Fruit fly (Drosophila melanogaster): Measurements from ENCODE around the gene trh.
A peak's percentile ranks its signal among the peaks of the same experiment; 100 is the strongest.

Gene trh

DNA sequence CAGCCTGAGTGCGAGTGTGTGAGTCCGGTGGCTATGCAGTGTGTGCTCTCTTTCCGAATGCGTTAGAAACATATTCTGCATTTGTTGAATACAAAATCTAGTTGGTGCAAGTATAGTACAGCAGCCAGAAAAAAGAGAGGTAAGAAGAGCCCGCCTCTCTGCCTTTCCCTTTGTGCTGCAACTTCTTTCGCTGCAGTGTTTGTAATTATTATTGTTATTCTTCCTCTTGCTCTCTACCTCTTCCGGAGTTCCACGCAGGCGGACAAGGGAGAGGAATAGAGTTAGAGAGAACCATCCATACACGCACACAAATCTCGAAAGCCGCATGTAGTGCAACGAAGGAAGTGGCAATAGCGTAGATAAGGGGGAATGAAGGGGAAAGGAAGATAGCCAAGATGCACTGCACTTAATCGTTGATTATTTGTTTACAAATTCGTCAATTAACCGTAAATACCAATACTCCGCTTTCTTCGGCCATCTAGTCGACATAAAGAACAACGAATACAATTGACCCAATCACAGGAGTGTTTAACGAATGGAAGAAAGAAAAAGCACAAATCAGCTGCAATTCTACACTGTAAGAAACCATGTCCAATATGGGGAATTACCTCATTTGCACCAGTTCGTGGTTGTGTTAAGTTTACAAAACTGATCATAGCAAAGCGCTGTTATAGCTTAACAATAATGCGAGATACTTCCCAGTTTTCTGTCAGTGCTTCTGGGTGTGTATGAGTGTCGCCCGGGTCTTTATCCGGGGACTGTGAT lies 44.6 kb downstream of the trh start (continued):
- peak; percentile 95 for TF ChIP-seq Hr4 (GFP tag; optimal IDR thresholded peaks at IDR 0.05)
- peak; percentile 85 for TF ChIP-seq esn (GFP tag; optimal IDR thresholded peaks at IDR 0.05)
- peak; percentile 90 for TF ChIP-seq CG8119 (GFP tag; IDR thresholded peaks at IDR 0.05)
- peak; percentile 89 for TF ChIP-seq CG6276 (GFP tag; optimal IDR thresholded peaks at IDR 0.05)
- TF ChIP-seq topi (GFP tag; optimal IDR thresholded peaks at IDR 0.05), result peak; percentile 81
- peak; percentile 84 for TF ChIP-seq Hr39 (GFP tag; optimal IDR thresholded peaks at IDR 0.05)
- TF ChIP-seq CG11762 (GFP tag; optimal IDR thresholded peaks at IDR 0.05; ENCODE audit: insufficient read depth), result peak; percentile 84
- peak; percentile 75 for TF ChIP-seq spab (GFP tag; optimal IDR thresholded peaks at IDR 0.05)
- TF ChIP-seq CG16779 (tag; optimal IDR thresholded peaks at IDR 0.05), result peak; percentile 81
- peak; percentile 83 for TF ChIP-seq Met (GFP tag; optimal IDR thresholded peaks at IDR 0.05)
- TF ChIP-seq CG6808 (GFP tag; optimal IDR thresholded peaks at IDR 0.05), result peak; percentile 79
- no peak for TF ChIP-seq CG6854 (GFP tag; optimal IDR thresholded peaks at IDR 0.05)
- TF ChIP-seq CG1621 (tag; optimal IDR thresholded peaks at IDR 0.05), result peak; percentile 79
- no peak for TF ChIP-seq fd85E (GFP tag; optimal IDR thresholded peaks at IDR 0.05)
- TF ChIP-seq CG32006 (GFP tag; optimal IDR thresholded peaks at IDR 0.05), result peak; percentile 95
- peak; percentile 52 for TF ChIP-seq CG9139 (GFP tag; optimal IDR thresholded peaks at IDR 0.05)
- peak; percentile 82 to 91 for TF ChIP-seq salr (GFP tag; optimal IDR thresholded peaks at IDR 0.05)
- TF ChIP-seq OdsH (GFP tag; optimal IDR thresholded peaks at IDR 0.05), result peak; percentile 90
- TF ChIP-seq CG7368 (GFP tag; optimal IDR thresholded peaks at IDR 0.05), result peak; percentile 91
- TF ChIP-seq Eip93F (GFP tag; optimal IDR thresholded peaks at IDR 0.05), result peak; percentile 26
- peak; percentile 89 for TF ChIP-seq Lpt (GFP tag; optimal IDR thresholded peaks at IDR 0.05)
- peak; percentile 58 for TF ChIP-seq CG3032 (tag; optimal IDR thresholded peaks at IDR 0.05)
- TF ChIP-seq Smox (GFP tag; optimal IDR thresholded peaks at IDR 0.05), result peak; percentile 85
- peak; percentile 79 for TF ChIP-seq CG11294 (GFP tag; IDR thresholded peaks at IDR 0.05)
- TF ChIP-seq CG31627 (GFP tag; optimal IDR thresholded peaks at IDR 0.05), result peak; percentile 88
- peak; percentile 82 for TF ChIP-seq Sox102F (GFP tag; optimal IDR thresholded peaks at IDR 0.05)
- peak; percentile 26 for TF ChIP-seq Blimp-1 (GFP tag; optimal IDR thresholded peaks at IDR 0.05)

DNA sequence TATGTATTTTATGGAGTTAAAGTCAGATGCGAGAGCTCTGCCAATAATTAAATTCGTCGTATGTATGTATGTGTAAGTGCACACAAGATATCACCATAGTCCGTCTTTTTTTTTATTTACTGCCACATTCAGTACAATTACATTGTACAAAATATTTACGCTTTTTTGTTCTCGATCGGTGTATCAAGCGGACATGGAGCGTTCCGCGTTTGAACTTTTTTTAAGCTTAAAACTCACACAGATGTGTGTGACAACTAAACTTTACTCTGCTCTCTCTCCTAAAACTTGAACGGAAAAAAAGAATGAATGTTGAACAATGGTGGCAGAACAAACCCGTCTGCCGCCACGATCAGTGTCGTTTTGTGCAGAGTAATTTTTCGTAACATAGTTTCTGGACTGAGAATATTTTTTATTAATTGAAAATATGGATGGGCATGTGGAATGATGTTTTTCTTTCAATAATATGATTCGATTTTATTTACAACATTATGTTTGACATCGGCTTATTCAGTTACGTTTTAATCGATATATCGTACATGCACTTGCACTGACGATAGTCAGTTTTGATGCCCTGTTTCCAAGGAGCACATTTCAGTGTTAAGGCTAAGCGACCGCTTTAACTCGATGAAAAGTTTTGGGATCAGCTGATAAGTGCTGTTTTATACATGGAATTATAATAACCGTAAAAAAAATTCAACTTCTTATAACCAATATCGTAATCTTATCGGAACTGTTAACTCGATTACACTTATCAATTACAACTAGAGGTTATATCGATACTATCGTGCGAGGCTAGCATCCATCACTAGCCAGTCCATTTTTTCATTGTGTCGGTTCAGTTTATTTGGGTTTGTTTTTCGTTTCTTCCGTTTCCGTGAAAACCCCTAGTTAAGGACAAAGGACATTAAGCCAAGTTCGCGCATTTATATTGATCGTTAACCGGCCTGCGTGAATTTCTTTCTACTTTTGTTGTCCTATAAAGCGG lies 45.5 kb downstream of the trh start, which contains the start of gene mth:
TSS of gene mth (minus strand) at position 302 of the 985 bp plus-strand sequence.
- TF ChIP-seq dac (GFP tag; optimal IDR thresholded peaks at IDR 0.05), result no peak
- TF ChIP-seq CG31627 (GFP tag; optimal IDR thresholded peaks at IDR 0.05), result peak; percentile 68
- TF ChIP-seq Ets21C (GFP tag; optimal IDR thresholded peaks at IDR 0.05), result peak; percentile 50
- peak; percentile 49 for TF ChIP-seq CG10631 (GFP tag; optimal IDR thresholded peaks at IDR 0.05)
- TF ChIP-seq Eip78C (GFP tag), result peak; percentile 53
- TF ChIP-seq svp (GFP tag), result peak; percentile 80
- TF ChIP-seq Hr39 (GFP tag; optimal IDR thresholded peaks at IDR 0.05), result peak; percentile 74
- TF ChIP-seq CG15336 (GFP tag; IDR thresholded peaks at IDR 0.05), result peak; percentile 39; the same call in 1 of the 2 replicates
- no peak for TF ChIP-seq CG8319 (GFP tag; optimal IDR thresholded peaks at IDR 0.05)
- TF ChIP-seq Eip75B (GFP tag; optimal IDR thresholded peaks at IDR 0.05), result no peak
- TF ChIP-seq Met (GFP tag; optimal IDR thresholded peaks at IDR 0.05), result peak; percentile 44
- TF ChIP-seq CG32006 (GFP tag; optimal IDR thresholded peaks at IDR 0.05), result peak; percentile 39
- peak; percentile 43 for TF ChIP-seq achi (GFP tag; optimal IDR thresholded peaks at IDR 0.05)
- TF ChIP-seq cyc (GFP tag; optimal IDR thresholded peaks at IDR 0.05), result peak; percentile 62
- peak; percentile 52 for TF ChIP-seq fkh (GFP tag; optimal IDR thresholded peaks at IDR 0.05)
- peak; percentile 33; the same call in 2 of the 3 replicates for TF ChIP-seq CG6163 (GFP tag; IDR thresholded peaks at IDR 0.05)
- peak; percentile 22 for TF ChIP-seq CG16779 (tag; optimal IDR thresholded peaks at IDR 0.05)
- TF ChIP-seq vri (GFP tag; optimal IDR thresholded peaks at IDR 0.05), result peak; percentile 29
- peak; percentile 60 for TF ChIP-seq CG6276 (GFP tag; optimal IDR thresholded peaks at IDR 0.05)
- TF ChIP-seq Sox14 (GFP tag; optimal IDR thresholded peaks at IDR 0.05), result peak; percentile 66
- no peak for TF ChIP-seq CG1621 (tag; optimal IDR thresholded peaks at IDR 0.05)
- TF ChIP-seq CG6854 (GFP tag; optimal IDR thresholded peaks at IDR 0.05), result peak; percentile 55
- TF ChIP-seq topi (GFP tag; optimal IDR thresholded peaks at IDR 0.05), result peak; percentile 45
- peak; percentile 25 for TF ChIP-seq OdsH (GFP tag; optimal IDR thresholded peaks at IDR 0.05)
- TF ChIP-seq CG11762 (GFP tag; optimal IDR thresholded peaks at IDR 0.05; ENCODE audit: insufficient read depth), result no peak
- peak; percentile 16 for TF ChIP-seq eg (GFP tag; IDR thresholded peaks at IDR 0.05)
- peak; percentile 69 for TF ChIP-seq lz (GFP tag; optimal IDR thresholded peaks at IDR 0.05)
- no peak for TF ChIP-seq Smox (GFP tag; optimal IDR thresholded peaks at IDR 0.05)
- TF ChIP-seq salr (GFP tag; optimal IDR thresholded peaks at IDR 0.05), result no peak
- TF ChIP-seq pdm3 (GFP tag; optimal IDR thresholded peaks at IDR 0.05), result peak; percentile 57

Data from whole organism, prepupa.